Worm (Caenorhabditis elegans): Measurements from ENCODE around the gene C43F9.11.

The C43F9.11 gene

ce11 chrIV:10636649-10637048 is 40.0 kb downstream of the C43F9.11 start, which contains the start of gene F56C4.1:
Gene F56C4.1 (plus strand): TSS chrIV:10636949.
- TF ChIP-seq pha-4 (GFP tag; IDR thresholded peaks at IDR 0.05) (no peak), pha-4 (tag; optimal IDR thresholded peaks at IDR 0.05) (no peak), egl-43 (GFP tag; IDR thresholded peaks at IDR 0.05) (no peak), lin-29 (GFP tag; IDR thresholded peaks at IDR 0.05) (no peak), T26A8.4 (GFP tag; IDR thresholded peaks at IDR 0.05) (no peak), rbr-2 (tag; optimal IDR thresholded peaks at IDR 0.05) (no peak), nhr-10 (tag; optimal IDR thresholded peaks at IDR 0.05) (no peak), T20F7.1 (GFP tag; optimal IDR thresholded peaks at IDR 0.05) (no peak), ZK337.2 (GFP tag; IDR thresholded peaks at IDR 0.05) (no peak), vab-7 (GFP tag; IDR thresholded peaks at IDR 0.05) (no peak), hlh-30 (tag; optimal IDR thresholded peaks at IDR 0.05; ENCODE audit: insufficient read depth) (no peak), spr-3 (GFP tag; optimal IDR thresholded peaks at IDR 0.05) (no peak), skn-1 (tag; optimal IDR thresholded peaks at IDR 0.05) (no peak), hmg-1.1 (GFP tag; IDR thresholded peaks at IDR 0.05) (no peak)

DNA sequence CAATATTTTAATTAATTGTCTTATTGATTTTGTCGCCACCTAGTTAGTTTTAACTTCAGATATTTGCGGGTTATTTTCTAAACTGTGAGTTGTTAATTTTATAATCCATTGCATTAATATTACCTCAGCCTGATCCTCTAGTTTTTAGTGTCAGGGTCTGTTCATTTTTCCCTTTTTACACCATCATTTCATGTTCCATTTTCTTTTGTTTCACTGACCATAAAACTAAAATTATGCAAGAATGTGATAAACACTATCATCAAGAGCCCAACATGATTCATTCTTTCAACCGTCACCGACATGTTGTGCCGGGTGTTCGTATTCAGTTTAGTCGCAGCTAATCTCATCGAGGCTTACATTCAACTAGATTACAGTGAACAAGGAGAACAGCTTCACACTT is 42.4 kb downstream of the C43F9.11 start, which contains the start of gene F56C4.2:
Gene F56C4.2 (plus strand): TSS at position 301 of the 400 bp plus-strand sequence.
- TF ChIP-seq arid-1 (GFP tag; conservative IDR thresholded peaks at IDR 0.05) (no peak), aha-1 (tag) (peak; percentile 65), nhr-10 (tag; optimal IDR thresholded peaks at IDR 0.05) (no peak)

Measured in whole organism, L4 larva.